Worm (Caenorhabditis elegans) whole organism, L4 larva: ENCODE results near the gene srx-117.

Experiments
- D1046.2 ChIP-seq: fragments of 200-800 bp; sonication (Bioruptor generic); IDR thresholded peaks from 2 replicates; pipeline ENCODE4 v1.3.6; 2022; ENCODE audit warnings: missing genetic modification characterization, missing compliant biosample characterization
- R02D3.7 ChIP-seq: fragments of 150-350 bp; sonication (generic microtip); optimal IDR thresholded peaks from 3 replicates; lab custom pipeline; 2014; ENCODE audit warnings: missing biosample characterization, missing genetic modification characterization
- T20F7.1 ChIP-seq: fragments of 200-800 bp; sonication (Bioruptor generic); optimal IDR thresholded peaks from 2 replicates; lab custom pipeline; 2018; ENCODE audit warnings: mild to moderate bottlenecking, missing genetic modification characterization, missing compliant biosample characterization
- T26A8.4 ChIP-seq: fragments of 200-800 bp; sonication (Bioruptor generic); IDR thresholded peaks from 2 replicates; pipeline ENCODE4 v1.3.6; 2022; ENCODE audit warnings: missing genetic modification characterization, missing compliant biosample characterization
- Y48G9A.11 ChIP-seq: fragments of 200-800 bp; sonication (Bioruptor generic); IDR thresholded peaks from 2 replicates; pipeline ENCODE4 v1.3.6; 2022; ENCODE audit warnings: missing genetic modification reagents, missing genetic modification characterization, missing compliant biosample characterization
- ZK337.2 ChIP-seq: fragments of 200-800 bp; sonication (Bioruptor generic); IDR thresholded peaks from 2 replicates; pipeline ENCODE4 v1.3.6; 2022; ENCODE audit warnings: missing genetic modification reagents, missing genetic modification characterization, missing compliant biosample characterization
- aha-1 ChIP-seq: fragments of 150-350 bp; peaks from one replicate; lab custom pipeline; 2014; ENCODE audit warnings: missing biosample characterization, missing genetic modification characterization
- aly-2 ChIP-seq: sonication (generic microtip); optimal IDR thresholded peaks from 2 replicates; lab custom pipeline; 2018; ENCODE audit warnings: missing biosample characterization, missing genetic modification characterization
- attf-4 ChIP-seq: sonication (generic microtip); optimal IDR thresholded peaks from 3 replicates; lab custom pipeline; 2017; ENCODE audit warnings: missing biosample characterization, missing genetic modification characterization
- ceh-44 ChIP-seq: fragments of 200-800 bp; sonication (Bioruptor generic); IDR thresholded peaks from 2 replicates; pipeline ENCODE4 v1.3.6; 2022; ENCODE audit warnings: missing genetic modification reagents, missing genetic modification characterization, missing compliant biosample characterization
- ceh-82 ChIP-seq: sonication (generic microtip); optimal IDR thresholded peaks from 2 replicates; lab custom pipeline; 2017; ENCODE audit warnings: missing biosample characterization, missing genetic modification characterization
- ces-1 ChIP-seq: fragments of 150-350 bp; sonication (generic microtip); optimal IDR thresholded peaks from 4 replicates; lab custom pipeline; 2014; ENCODE audit warnings: missing biosample characterization, missing genetic modification reagents, missing genetic modification characterization
- daf-12 ChIP-seq: fragments of 150-350 bp; optimal IDR thresholded peaks from 2 replicates; lab custom pipeline; 2014; ENCODE audit warnings: missing biosample characterization, missing genetic modification reagents, missing genetic modification characterization
- dmd-8 ChIP-seq: fragments of 200-800 bp; sonication (Bioruptor generic); IDR thresholded peaks from 2 replicates; pipeline ENCODE4 v1.3.6; 2022; ENCODE audit warnings: missing genetic modification characterization, missing compliant biosample characterization
- dmd-9 ChIP-seq: fragments of 200-800 bp; sonication (Bioruptor generic); IDR thresholded peaks from 2 replicates; pipeline ENCODE4 v1.3.6; 2022; ENCODE audit warnings: missing genetic modification reagents, missing genetic modification characterization, missing compliant biosample characterization
- dpl-1 ChIP-seq: fragments of 150-350 bp; optimal IDR thresholded peaks from 2 replicates; lab custom pipeline; 2014; ENCODE audit warnings: missing biosample characterization, missing genetic modification reagents, missing genetic modification characterization
- duxl-1 ChIP-seq: sonication (generic microtip); optimal IDR thresholded peaks from 2 replicates; lab custom pipeline; 2016; ENCODE audit warnings: mild to moderate bottlenecking, missing genetic modification characterization, moderate library complexity, missing compliant biosample characterization; ENCODE audit not compliant: poor library complexity
- egl-27 ChIP-seq: sonication (generic microtip); optimal IDR thresholded peaks from 3 replicates; lab custom pipeline; 2017; ENCODE audit warnings: missing biosample characterization, missing genetic modification reagents, missing genetic modification characterization
- egl-43 ChIP-seq: fragments of 200-800 bp; sonication (Bioruptor generic); IDR thresholded peaks from 2 replicates; pipeline ENCODE4 v1.3.6; 2022; ENCODE audit warnings: missing genetic modification reagents, missing genetic modification characterization, missing compliant biosample characterization
- fkh-10 ChIP-seq: fragments of 150-350 bp; optimal IDR thresholded peaks from 2 replicates; lab custom pipeline; 2014; ENCODE audit warnings: missing biosample characterization, missing genetic modification reagents, missing genetic modification characterization
- gei-8 ChIP-seq: fragments of 200-800 bp; sonication (Bioruptor generic); optimal IDR thresholded peaks from 2 replicates; lab custom pipeline; 2018; ENCODE audit warnings: mild to moderate bottlenecking, missing genetic modification characterization, missing compliant biosample characterization
- hif-1 ChIP-seq, 2 experiments: sonication (generic microtip); optimal IDR thresholded peaks; 2 replicates each; lab custom pipeline; 2016 to 2017; ENCODE audit warnings: missing compliant biosample characterization in 2 of 2, missing genetic modification characterization in 2 of 2, missing genetic modification reagents in 2 of 2, missing genotype in 2 of 2, mild to moderate bottlenecking in 1 of 2
- hlh-11 ChIP-seq: fragments of 200-800 bp; sonication (Bioruptor generic); optimal IDR thresholded peaks from 2 replicates; lab custom pipeline; 2018; ENCODE audit warnings: mild to moderate bottlenecking, missing genetic modification characterization, missing compliant biosample characterization
- hmg-1.1 ChIP-seq: fragments of 200-800 bp; sonication (Bioruptor generic); IDR thresholded peaks from 2 replicates; pipeline ENCODE4 v1.3.6; 2022; ENCODE audit warnings: missing genetic modification reagents, missing genetic modification characterization, missing compliant biosample characterization
- lim-7 ChIP-seq: fragments of 200-800 bp; sonication (Bioruptor generic); IDR thresholded peaks from 2 replicates; pipeline ENCODE4 v1.3.6; 2022; ENCODE audit warnings: missing genetic modification characterization, missing compliant biosample characterization
- lin-13 ChIP-seq: fragments of 150-350 bp; optimal IDR thresholded peaks from 2 replicates; lab custom pipeline; 2014; ENCODE audit warnings: missing biosample characterization, missing genetic modification reagents, missing genetic modification characterization
- lin-38 ChIP-seq: fragments of 200-800 bp; sonication (Bioruptor generic); IDR thresholded peaks from 2 replicates; pipeline ENCODE4 v1.3.6; 2022; ENCODE audit warnings: missing genetic modification reagents, missing genetic modification characterization, missing compliant biosample characterization
- lin-39 ChIP-seq: fragments of 150-350 bp; optimal IDR thresholded peaks from 2 replicates; lab custom pipeline; 2014; ENCODE audit warnings: missing biosample characterization, missing genetic modification reagents, missing genetic modification characterization
- lsy-2 ChIP-seq, 2 experiments: fragments of 150-350 bp in 1 of 2; sonication (generic microtip) in 1 of 2; optimal IDR thresholded peaks; 2 replicates each; lab custom pipeline; 2014 to 2017; ENCODE audit warnings: missing biosample characterization in 2 of 2, missing genetic modification characterization in 2 of 2
- mxl-3 ChIP-seq: fragments of 200-800 bp; sonication (Bioruptor generic); optimal IDR thresholded peaks from 2 replicates; lab custom pipeline; 2018; ENCODE audit warnings: mild to moderate bottlenecking, missing genetic modification characterization, missing compliant biosample characterization
- nhr-11 ChIP-seq: fragments of 150-350 bp; optimal IDR thresholded peaks from 2 replicates; lab custom pipeline; 2014; ENCODE audit warnings: missing biosample characterization, missing genetic modification characterization
- nhr-111 ChIP-seq: fragments of 200-800 bp; sonication (Bioruptor generic); optimal IDR thresholded peaks from 2 replicates; lab custom pipeline; 2018; ENCODE audit warnings: mild to moderate bottlenecking, missing genetic modification characterization, missing compliant biosample characterization
- nhr-237 ChIP-seq: sonication (generic microtip); optimal IDR thresholded peaks from 2 replicates; lab custom pipeline; 2017; ENCODE audit warnings: missing biosample characterization, missing genetic modification characterization
- nhr-25 ChIP-seq: sonication (generic microtip); optimal IDR thresholded peaks from 2 replicates; lab custom pipeline; 2017; ENCODE audit warnings: missing genetic modification characterization, mild to moderate bottlenecking, missing compliant biosample characterization, antibody characterized with exemption, moderate library complexity, borderline replicate concordance; ENCODE audit not compliant: insufficient read depth
- nhr-42 ChIP-seq: fragments of 200-800 bp; sonication (Bioruptor generic); IDR thresholded peaks from 2 replicates; pipeline ENCODE4 v1.3.6; 2022; ENCODE audit warnings: missing genetic modification characterization, missing compliant biosample characterization
- nhr-77 ChIP-seq: fragments of 150-350 bp; optimal IDR thresholded peaks from 2 replicates; lab custom pipeline; 2014; ENCODE audit warnings: missing biosample characterization, missing genetic modification characterization
- pha-4 ChIP-seq, 2 experiments: fragments of 150-350 bp in 1 of 2; fragments of 200-800 bp in 1 of 2; sonication (Bioruptor generic) in 1 of 2; IDR thresholded peaks in 1 of 2; optimal IDR thresholded peaks in 1 of 2; 2 replicates each; pipeline versions ENCODE4 v1.3.6 to Lab custom; 2014 to 2022; ENCODE audit warnings: missing genetic modification characterization in 2 of 2, missing genetic modification reagents in 2 of 2, missing biosample characterization in 1 of 2, missing compliant biosample characterization in 1 of 2
- saeg-2 ChIP-seq: fragments of 200-800 bp; sonication (Bioruptor generic); IDR thresholded peaks from 2 replicates; pipeline ENCODE4 v1.3.6; 2022; ENCODE audit warnings: missing genetic modification reagents, missing genetic modification characterization, missing compliant biosample characterization
- set-16 ChIP-seq: fragments of 200-800 bp; sonication (Bioruptor generic); IDR thresholded peaks from 2 replicates; pipeline ENCODE4 v1.3.6; 2022; ENCODE audit warnings: missing genetic modification reagents, missing genetic modification characterization, missing compliant biosample characterization
- snpc-4 ChIP-seq: fragments of 150-350 bp; optimal IDR thresholded peaks from 2 replicates; lab custom pipeline; 2014; ENCODE audit warnings: missing biosample characterization, missing genetic modification characterization
- tag-97 ChIP-seq: fragments of 200-800 bp; sonication (Bioruptor generic); IDR thresholded peaks from 2 replicates; pipeline ENCODE4 v1.3.6; 2022; ENCODE audit warnings: missing genetic modification characterization, missing compliant biosample characterization
- tra-1 ChIP-seq: fragments of 200-800 bp; sonication (Bioruptor generic); IDR thresholded peaks from 2 replicates; pipeline ENCODE4 v1.3.6; 2022; ENCODE audit warnings: missing genetic modification reagents, missing genetic modification characterization, missing compliant biosample characterization
- unc-130 ChIP-seq: sonication (generic microtip); optimal IDR thresholded peaks from 2 replicates; lab custom pipeline; 2016; ENCODE audit warnings: missing genetic modification reagents, missing genetic modification characterization, missing compliant biosample characterization
- unc-39 ChIP-seq: sonication (generic microtip); optimal IDR thresholded peaks from 2 replicates; lab custom pipeline; 2017; ENCODE audit warnings: missing biosample characterization, missing genetic modification characterization
- unc-62 ChIP-seq, 3 experiments: fragments of 150-350 bp in 1 of 3; sonication (generic microtip); optimal IDR thresholded peaks in 2 of 3; peaks in 1 of 3; 1 replicate in 1 of 3; 2 replicates in 2 of 3; lab custom pipeline; 2014 to 2017; ENCODE audit warnings: missing biosample characterization in 3 of 3, missing genetic modification characterization in 3 of 3, missing genetic modification reagents in 3 of 3, missing genotype in 1 of 3
- zfp-2 ChIP-seq: sonication (generic microtip); optimal IDR thresholded peaks from 2 replicates; lab custom pipeline; 2016; ENCODE audit warnings: mild to moderate bottlenecking, missing genetic modification characterization, missing compliant biosample characterization
- ztf-7 ChIP-seq: fragments of 150-350 bp; optimal IDR thresholded peaks from 2 replicates; lab custom pipeline; 2014; ENCODE audit warnings: missing biosample characterization, missing genetic modification characterization

The srx-117 gene

ce11 chrV:5684534-5684933 lies 40.3 kb downstream of the srx-117 start, which contains the start of the genes hmgs-1 and F25B4.4 (continued):
- TF ChIP-seq lin-38 (GFP tag; lab: Robert Waterston, UW), result peak; percentile 87
- peak; percentile 10 for TF ChIP-seq mxl-3 (GFP tag; lab: Kevin White, UChicago)
- no peak for TF ChIP-seq egl-43
- TF ChIP-seq zfp-2 (tag; lab: Kevin White, UChicago), result peak; percentile 67
- no peak for TF ChIP-seq lin-39 (tag; lab: Kevin White, UChicago)
- peak; percentile 64 for TF ChIP-seq unc-130
- no peak for TF ChIP-seq egl-27
- peak; percentile 76 for TF ChIP-seq hmg-1.1
- TF ChIP-seq Y48G9A.11, result peak; percentile 49; the same call in 1 of the 2 replicates
- peak; percentile 93 for TF ChIP-seq fkh-10
- TF ChIP-seq ceh-44 (GFP tag; lab: Robert Waterston, UW), result 0 out of 2 replicates have a peak, but pooled peaks have one; percentile 27
- TF ChIP-seq tra-1 (GFP tag; lab: Robert Waterston, UW), result peak; percentile 79
- peak; percentile 50 for TF ChIP-seq nhr-25
- no peak for TF ChIP-seq ceh-82 (tag; lab: Kevin White, UChicago)
- TF ChIP-seq R02D3.7 (tag; lab: Kevin White, UChicago), result peak; percentile 99
- peak; percentile 73 for TF ChIP-seq T26A8.4
- TF ChIP-seq duxl-1, result peak; percentile 52

DNA sequence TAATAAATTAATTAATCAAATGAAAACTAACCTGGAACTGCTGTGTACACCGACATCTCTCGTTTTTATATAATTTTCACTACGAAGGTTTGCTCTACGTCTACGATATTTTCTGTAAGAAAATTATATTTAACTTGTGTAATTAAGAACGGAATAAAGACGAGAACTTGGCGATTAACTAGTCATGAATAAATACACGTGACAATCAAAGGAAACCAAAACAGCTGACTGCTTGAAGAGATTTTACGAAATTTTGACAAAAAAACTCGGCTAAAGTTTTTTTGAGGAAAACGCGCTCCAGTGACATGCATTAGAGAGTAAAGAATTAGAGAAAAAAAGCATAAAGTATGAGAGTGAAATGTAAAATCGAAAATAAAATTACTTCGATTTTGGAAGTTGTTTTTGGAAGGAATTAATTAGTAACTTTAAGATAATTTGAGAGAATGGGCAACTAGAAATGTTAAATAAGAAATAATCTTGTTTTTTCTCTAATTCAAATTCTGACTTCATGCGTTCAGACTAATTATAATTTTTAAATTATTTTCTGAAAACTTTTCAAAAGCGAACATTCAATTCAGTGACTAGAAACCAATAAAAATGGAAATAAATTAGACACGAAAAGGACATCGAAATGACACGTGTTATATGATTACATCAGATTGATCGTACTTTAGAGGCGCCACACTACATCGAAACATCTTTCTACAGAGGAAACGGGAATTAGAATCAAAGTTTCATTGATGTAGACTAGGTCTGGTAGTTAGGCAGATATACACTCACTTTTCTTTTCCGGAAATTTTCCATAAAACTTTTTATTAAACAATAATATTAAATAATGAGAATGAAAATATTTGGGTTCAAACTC lies 43.1 kb downstream of the srx-117 start, which contains the start of gene F25B4.7:
TSS of gene F25B4.7 (minus strand) at position 112 of the 865 bp plus-strand sequence.
- TF ChIP-seq lin-39 (tag; lab: Kevin White, UChicago) (no peak), D1046.2 (GFP tag; lab: Robert Waterston, UW) (no peak), ZK337.2 (GFP tag; lab: Robert Waterston, UW) (no peak), lim-7 (no peak), dpl-1 (no peak), nhr-237 (tag; lab: Kevin White, UChicago) (no peak), saeg-2 (GFP tag; lab: Robert Waterston, UW) (no peak), set-16 (GFP tag; lab: Robert Waterston, UW) (no peak), aha-1 (tag; lab: Kevin White, UChicago) (peak; percentile 71), aly-2 (no peak), duxl-1 (no peak), egl-43 (no peak), nhr-25 (no peak), unc-62 (GFP tag; optimal IDR thresholded peaks at IDR 0.05 in 1 of 2; lab: Kevin White, UChicago) (peak in 1 of 2 experiments; percentile 43), unc-62 (tag; optimal IDR thresholded peaks at IDR 0.05; lab: Kevin White, UChicago) (no peak), nhr-11 (tag; lab: Kevin White, UChicago) (no peak), daf-12 (tag; lab: Kevin White, UChicago) (no peak), pha-4 (GFP tag; IDR thresholded peaks at IDR 0.05; lab: Robert Waterston, UW) (no peak), pha-4 (tag; optimal IDR thresholded peaks at IDR 0.05; lab: Kevin White, UChicago) (no peak), tra-1 (GFP tag; lab: Robert Waterston, UW) (no peak), ztf-7 (tag; lab: Kevin White, UChicago) (peak; percentile 54), hif-1 (tag; optimal IDR thresholded peaks at IDR 0.05; lab: Kevin White, UChicago) (no peak), dmd-9 (GFP tag; lab: Robert Waterston, UW) (no peak), T26A8.4 (no peak), egl-27 (no peak), lsy-2 (tag; optimal IDR thresholded peaks at IDR 0.05; lab: Kevin White, UChicago) (peak in 1 of 2 experiments; percentile 13), tag-97 (GFP tag; lab: Robert Waterston, UW) (no peak), attf-4 (tag; lab: Kevin White, UChicago) (no peak), nhr-111 (GFP tag; lab: Kevin White, UChicago) (no peak), nhr-42 (GFP tag; lab: Robert Waterston, UW) (no peak), nhr-77 (no peak), ceh-44 (GFP tag; lab: Robert Waterston, UW) (no peak), hlh-11 (tag; lab: Kevin White, UChicago) (peak; percentile 11), snpc-4 (no peak), gei-8 (no peak), unc-39 (tag; lab: Kevin White, UChicago) (no peak), dmd-8 (no peak), lin-13 (GFP tag; lab: Kevin White, UChicago) (no peak), T20F7.1 (no peak), ces-1 (GFP tag; lab: Kevin White, UChicago) (no peak)
